Worm (Caenorhabditis elegans) whole organism, mixed stage, embryonic: ENCODE measurements around the gene irld-14.

Experiments used
- blmp-1 ChIP-seq: fragments of 150-350 bp; optimal IDR thresholded peaks from 2 replicates; lab custom pipeline; 2014; ENCODE audit warnings: missing biosample characterization, missing genetic modification characterization
- ceh-39 ChIP-seq: fragments of 150-350 bp; optimal IDR thresholded peaks from 2 replicates; lab custom pipeline; 2014; ENCODE audit warnings: missing biosample characterization, missing genetic modification characterization
- ceh-83 ChIP-seq: fragments of 200-800 bp; sonication (Bioruptor generic); optimal IDR thresholded peaks from 2 replicates; lab custom pipeline; 2018; ENCODE audit warnings: mild to moderate bottlenecking, missing genetic modification characterization, missing compliant biosample characterization
- elt-3 ChIP-seq: fragments of 150-350 bp; optimal IDR thresholded peaks from 2 replicates; lab custom pipeline; 2014; ENCODE audit warnings: missing biosample characterization, missing genetic modification characterization
- nhr-12 ChIP-seq: fragments of 150-350 bp; optimal IDR thresholded peaks from 2 replicates; lab custom pipeline; 2014; ENCODE audit warnings: missing biosample characterization, missing genetic modification characterization
- pha-4 ChIP-seq: fragments of 150-350 bp; optimal IDR thresholded peaks from 2 replicates; lab custom pipeline; 2018; ENCODE audit warnings: missing biosample characterization, missing genetic modification reagents, missing genetic modification characterization
- sem-2 ChIP-seq: fragments of 200-800 bp; sonication (Bioruptor generic); optimal IDR thresholded peaks from 2 replicates; lab custom pipeline; 2018; ENCODE audit warnings: mild to moderate bottlenecking, missing genetic modification characterization, missing compliant biosample characterization
- snpc-4 ChIP-seq: fragments of 150-350 bp; optimal IDR thresholded peaks from 2 replicates; lab custom pipeline; 2014; ENCODE audit warnings: missing biosample characterization, missing genetic modification characterization
- unc-120 ChIP-seq: sonication (generic microtip); optimal IDR thresholded peaks from 2 replicates; lab custom pipeline; 2017; ENCODE audit warnings: missing genetic modification characterization, missing compliant biosample characterization; ENCODE audit not compliant: poor library complexity, severe bottlenecking
- unc-39 ChIP-seq: fragments of 150-350 bp; optimal IDR thresholded peaks from 2 replicates; lab custom pipeline; 2014; ENCODE audit warnings: missing biosample characterization, missing genetic modification characterization
- unc-62 ChIP-seq: fragments of 150-350 bp; optimal IDR thresholded peaks from 2 replicates; lab custom pipeline; 2014; ENCODE audit warnings: missing biosample characterization, missing genetic modification reagents, missing genetic modification characterization

DNA sequence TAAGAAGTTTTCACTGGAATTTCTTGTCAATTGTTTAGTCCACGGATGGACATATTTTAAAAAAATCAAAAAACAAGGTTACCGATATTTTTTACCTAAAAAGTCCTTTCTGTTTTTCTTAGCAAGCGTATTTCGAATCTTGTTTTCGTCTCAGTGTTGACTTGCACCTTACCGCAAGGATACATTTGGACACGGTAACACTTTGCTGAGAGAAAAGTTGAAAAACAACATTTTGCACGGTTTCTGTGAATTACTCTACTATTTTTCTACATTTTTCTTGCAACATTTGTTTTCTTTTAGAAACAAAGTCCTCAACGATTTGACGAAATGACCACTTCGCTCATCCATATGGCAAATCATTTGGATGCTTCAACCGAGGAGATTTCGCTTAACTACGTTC lies 46.9 kb upstream of the irld-14 start, which contains the start of gene hil-1:
- TF ChIP-seq blmp-1 (tag; lab: Kevin White, UChicago), result no peak
- no peak for TF ChIP-seq ceh-83 (GFP tag; lab: Kevin White, UChicago)
- no peak for TF ChIP-seq nhr-12
- TF ChIP-seq snpc-4 (tag; lab: Kevin White, UChicago), result no peak
- no peak for TF ChIP-seq unc-62 (GFP tag; lab: Kevin White, UChicago)
- no peak for TF ChIP-seq elt-3 (tag; lab: Kevin White, UChicago)
- TF ChIP-seq pha-4 (tag; lab: Kevin White, UChicago), result no peak
- TF ChIP-seq ceh-39 (tag; lab: Kevin White, UChicago), result no peak
- no peak for TF ChIP-seq unc-39 (tag; lab: Kevin White, UChicago)
- TF ChIP-seq sem-2 (GFP tag; lab: Kevin White, UChicago), result no peak
- no peak for TF ChIP-seq unc-120 (tag; lab: Kevin White, UChicago)
